Fruit fly (Drosophila melanogaster): ENCODE data around the gene CG5892.

CG5892 gene

dm6 chr3R:21199085-21199899 lies 43.1 kb upstream of the CG5892 start:
- TF ChIP-seq Jra (GFP tag; optimal IDR thresholded peaks at IDR 0.05) (no peak), psq (GFP tag; optimal IDR thresholded peaks at IDR 0.05) (peak; percentile 77), N (GFP tag; optimal IDR thresholded peaks at IDR 0.05) (no peak), fru (GFP tag; optimal IDR thresholded peaks at IDR 0.05) (no peak), Dif (GFP tag; optimal IDR thresholded peaks at IDR 0.05; ENCODE audit: partially characterized antibody) (peak; percentile 50), Rel (GFP tag; optimal IDR thresholded peaks at IDR 0.05) (no peak), Rel (tag; optimal IDR thresholded peaks at IDR 0.05) (peak; percentile 82), h (GFP tag; optimal IDR thresholded peaks at IDR 0.05) (peak; percentile 4), Vsx2 (GFP tag; optimal IDR thresholded peaks at IDR 0.05; ENCODE audit: partially characterized antibody) (peak; percentile 35), dl (GFP tag; optimal IDR thresholded peaks at IDR 0.05; ENCODE audit: insufficient read depth in 1 of 2, partially characterized antibody in 2 of 2) (peak; percentile 30 to 33), Mio (GFP tag; optimal IDR thresholded peaks at IDR 0.05) (no peak)

dm6 chr3R:21199953-21200368 lies 42.5 kb upstream of the CG5892 start:
- TF ChIP-seq psq (GFP tag; optimal IDR thresholded peaks at IDR 0.05): no peak
- TF ChIP-seq Jra (GFP tag; optimal IDR thresholded peaks at IDR 0.05): no peak
- TF ChIP-seq dmrt93B (GFP tag; optimal IDR thresholded peaks at IDR 0.05): no peak
- TF ChIP-seq CG9705 (GFP tag; optimal IDR thresholded peaks at IDR 0.05): no peak
- no peak for TF ChIP-seq Abd-B (GFP tag; optimal IDR thresholded peaks at IDR 0.05)
- TF ChIP-seq N (GFP tag; optimal IDR thresholded peaks at IDR 0.05): no peak
- TF ChIP-seq Dfd (GFP tag; optimal IDR thresholded peaks at IDR 0.05): no peak
- TF ChIP-seq Hnf4 (GFP tag; optimal IDR thresholded peaks at IDR 0.05): no peak
- TF ChIP-seq tai (GFP tag; optimal IDR thresholded peaks at IDR 0.05): peak; percentile 5
- no peak for TF ChIP-seq CrebA (GFP tag; optimal IDR thresholded peaks at IDR 0.05; ENCODE audit: borderline replicate concordance)
- no peak for TF ChIP-seq brk (GFP tag; optimal IDR thresholded peaks at IDR 0.05)
- no peak for TF ChIP-seq Rel (GFP tag; optimal IDR thresholded peaks at IDR 0.05)
- no peak for TF ChIP-seq Rel (tag; optimal IDR thresholded peaks at IDR 0.05)
- TF ChIP-seq Dif (GFP tag; optimal IDR thresholded peaks at IDR 0.05; ENCODE audit: partially characterized antibody): no peak
- TF ChIP-seq Vsx2 (GFP tag; optimal IDR thresholded peaks at IDR 0.05; ENCODE audit: partially characterized antibody): no peak
- TF ChIP-seq lola (GFP tag; optimal IDR thresholded peaks at IDR 0.05): no peak
- no peak for TF ChIP-seq jim (GFP tag; optimal IDR thresholded peaks at IDR 0.05)
- peak; percentile 8 for TF ChIP-seq Hr83 (GFP tag; optimal IDR thresholded peaks at IDR 0.05; ENCODE audit: poor library complexity, severe bottlenecking)
- TF ChIP-seq CG32264 (GFP tag; optimal IDR thresholded peaks at IDR 0.05): no peak
- TF ChIP-seq HLH106 (tag; optimal IDR thresholded peaks at IDR 0.05): peak; percentile 28
- TF ChIP-seq dl (GFP tag; optimal IDR thresholded peaks at IDR 0.05; ENCODE audit: insufficient read depth in 1 of 2, partially characterized antibody in 2 of 2): no peak
- peak; percentile 5 for TF ChIP-seq h (GFP tag; optimal IDR thresholded peaks at IDR 0.05)
- TF ChIP-seq br (GFP tag; optimal IDR thresholded peaks at IDR 0.05): peak; percentile 81
- no peak for TF ChIP-seq Mio (GFP tag; optimal IDR thresholded peaks at IDR 0.05)
- peak; percentile 48 for TF ChIP-seq fru (GFP tag; optimal IDR thresholded peaks at IDR 0.05)
- TF ChIP-seq rgr (GFP tag; optimal IDR thresholded peaks at IDR 0.05): peak; percentile 63
- no peak for TF ChIP-seq Hr78 (GFP tag; optimal IDR thresholded peaks at IDR 0.05)
- TF ChIP-seq sv (GFP tag; optimal IDR thresholded peaks at IDR 0.05): no peak
- TF ChIP-seq sage (GFP tag; optimal IDR thresholded peaks at IDR 0.05): no peak
- peak in 1 of 2 experiments; percentile 57 for TF ChIP-seq foxo (GFP tag; optimal IDR thresholded peaks at IDR 0.05)
- peak; percentile 32 for TF ChIP-seq woc (GFP tag; optimal IDR thresholded peaks at IDR 0.05)
- TF ChIP-seq usp (GFP tag; optimal IDR thresholded peaks at IDR 0.05): no peak
- TF ChIP-seq dsf (GFP tag; optimal IDR thresholded peaks at IDR 0.05; ENCODE audit: borderline replicate concordance): no peak
- peak; percentile 54 for TF ChIP-seq ey (GFP tag; optimal IDR thresholded peaks at IDR 0.05)
- no peak for TF ChIP-seq Myc (optimal IDR thresholded peaks at IDR 0.05)
- no peak for TF ChIP-seq pan (optimal IDR thresholded peaks at IDR 0.05)
- TF ChIP-seq OdsH (GFP tag; optimal IDR thresholded peaks at IDR 0.05): peak; percentile 29
- no peak for TF ChIP-seq GATAd (GFP tag; optimal IDR thresholded peaks at IDR 0.05)
- peak; percentile 9 for TF ChIP-seq Sp1 (GFP tag; optimal IDR thresholded peaks at IDR 0.05)
